Fruit fly (Drosophila melanogaster): Measurements from ENCODE around the gene Flad2.

Gene Flad2

dm6 chr2L:13366109-13366747 lies 46.1 kb upstream of the Flad2 start, which contains the start of the genes Nnp-1 and Grx3 (continued):
- 0 out of 2 replicates have a peak, but pooled peaks have one; percentile 12 for TF ChIP-seq tna (GFP tag; IDR thresholded peaks at IDR 0.05; ENCODE audit: partially characterized antibody)
- TF ChIP-seq rib (GFP tag; IDR thresholded peaks at IDR 0.05) = no peak
- peak; percentile 52 for TF ChIP-seq gfzf (GFP tag; optimal IDR thresholded peaks at IDR 0.05)
- no peak for TF ChIP-seq CG12769 (tag; optimal IDR thresholded peaks at IDR 0.05)
- TF ChIP-seq CoRest (tag; optimal IDR thresholded peaks at IDR 0.05) = peak; percentile 79
- no peak for TF ChIP-seq btn (GFP tag; optimal IDR thresholded peaks at IDR 0.05)
- no peak for TF ChIP-seq Hr78 (GFP tag; optimal IDR thresholded peaks at IDR 0.05)
- TF ChIP-seq CG1603 (tag; optimal IDR thresholded peaks at IDR 0.05) = no peak
- no peak for TF ChIP-seq CG42726 (GFP tag; IDR thresholded peaks at IDR 0.05; ENCODE audit: partially characterized antibody)
- TF ChIP-seq Jarid2 (GFP tag; optimal IDR thresholded peaks at IDR 0.05) = no peak
- TF ChIP-seq schlank (tag; optimal IDR thresholded peaks at IDR 0.05) = no peak
- peak; percentile 39 for TF ChIP-seq CG32772 (GFP tag; IDR thresholded peaks at IDR 0.05)
- TF ChIP-seq Hey (tag; optimal IDR thresholded peaks at IDR 0.05) = no peak
- peak; percentile 7 for TF ChIP-seq Hsf (GFP tag; optimal IDR thresholded peaks at IDR 0.05)
- TF ChIP-seq chif (GFP tag; optimal IDR thresholded peaks at IDR 0.05) = no peak
- peak; percentile 43 for TF ChIP-seq CG18764 (GFP tag; optimal IDR thresholded peaks at IDR 0.05)
- TF ChIP-seq amos (GFP tag; IDR thresholded peaks at IDR 0.05; ENCODE audit: partially characterized antibody) = no peak
- TF ChIP-seq pan (optimal IDR thresholded peaks at IDR 0.05) = no peak
- TF ChIP-seq pan (GFP tag; optimal IDR thresholded peaks at IDR 0.05 in 1 of 2, IDR thresholded peaks at IDR 0.05 in 1 of 2) = no peak
- no peak for TF ChIP-seq CG1792 (GFP tag; optimal IDR thresholded peaks at IDR 0.05)
- TF ChIP-seq CG15514 (GFP tag; optimal IDR thresholded peaks at IDR 0.05) = peak; percentile 65
- no peak for TF ChIP-seq CG33557 (GFP tag; optimal IDR thresholded peaks at IDR 0.05)
- TF ChIP-seq Ets65A (GFP tag) = peak; percentile 71
- peak; percentile 64 for TF ChIP-seq tgo (GFP tag; IDR thresholded peaks at IDR 0.05)
- TF ChIP-seq Opbp (GFP tag; IDR thresholded peaks at IDR 0.05; ENCODE audit: partially characterized antibody) = no peak
- no peak for TF ChIP-seq zfh2 (GFP tag; optimal IDR thresholded peaks at IDR 0.05)
- no peak for TF ChIP-seq CG13894 (tag; optimal IDR thresholded peaks at IDR 0.05)
- peak; percentile 14 for TF ChIP-seq BtbVII (GFP tag; optimal IDR thresholded peaks at IDR 0.05)
- TF ChIP-seq CG10366 (GFP tag; IDR thresholded peaks at IDR 0.05) = no peak; the same call in 1 of the 2 replicates
- TF ChIP-seq org-1 (GFP tag; optimal IDR thresholded peaks at IDR 0.05) = no peak
- no peak for TF ChIP-seq toy (GFP tag; IDR thresholded peaks at IDR 0.05)
- TF ChIP-seq bab2 (GFP tag; optimal IDR thresholded peaks at IDR 0.05) = no peak
- TF ChIP-seq wdn (GFP tag; IDR thresholded peaks at IDR 0.05) = peak; percentile 20; the same call in 1 of the 2 replicates
- peak; percentile 19; the same call in 1 of the 2 replicates for TF ChIP-seq sisA (GFP tag; IDR thresholded peaks at IDR 0.05)
- no peak for TF ChIP-seq so (GFP tag; IDR thresholded peaks at IDR 0.05)
- TF ChIP-seq zfh1 (GFP tag; IDR thresholded peaks at IDR 0.05) = no peak
- TF ChIP-seq nom (GFP tag; optimal IDR thresholded peaks at IDR 0.05) = no peak
- no peak for TF ChIP-seq CG17912 (GFP tag; optimal IDR thresholded peaks at IDR 0.05)
- TF ChIP-seq tio (GFP tag; optimal IDR thresholded peaks at IDR 0.05) = no peak
- no peak; the same call in 2 of the 3 replicates for TF ChIP-seq CG17361 (GFP tag; IDR thresholded peaks at IDR 0.05)
- no peak for TF ChIP-seq Deaf1 (tag; optimal IDR thresholded peaks at IDR 0.05)
- no peak for TF ChIP-seq Nf-YC (tag; optimal IDR thresholded peaks at IDR 0.05)
- TF ChIP-seq CG11398 (GFP tag; optimal IDR thresholded peaks at IDR 0.05) = no peak
- TF ChIP-seq CG17568 (GFP tag; optimal IDR thresholded peaks at IDR 0.05) = no peak
- no peak for TF ChIP-seq CG7839 (tag; optimal IDR thresholded peaks at IDR 0.05)
- no peak for TF ChIP-seq CG18476 (GFP tag; optimal IDR thresholded peaks at IDR 0.05)
- no peak for TF ChIP-seq B-H1 (GFP tag; IDR thresholded peaks at IDR 0.05)
- no peak for TF ChIP-seq CG2889 (GFP tag; IDR thresholded peaks at IDR 0.05)
- no peak for TF ChIP-seq Scr (GFP tag; IDR thresholded peaks at IDR 0.05; ENCODE audit: partially characterized antibody)
- no peak for TF ChIP-seq CG6854 (GFP tag; optimal IDR thresholded peaks at IDR 0.05)

All from whole organism, embryonic.